Worm (Caenorhabditis elegans): ENCODE data around the gene F55G11.2.

ce11 chrIV:12962564-12962963 is 6.5 kb downstream of the F55G11.2 start, which contains the start of gene F55G11.8:
- TF ChIP-seq ztf-11 (tag; optimal IDR thresholded peaks at IDR 0.05) (no peak), jun-1 (tag; optimal IDR thresholded peaks at IDR 0.05) (no peak), dpl-1 (GFP tag; optimal IDR thresholded peaks at IDR 0.05) (no peak), nhr-77 (tag; optimal IDR thresholded peaks at IDR 0.05) (no peak), ceh-82 (tag; optimal IDR thresholded peaks at IDR 0.05) (no peak), zag-1 (tag; optimal IDR thresholded peaks at IDR 0.05) (no peak), nhr-11 (tag; optimal IDR thresholded peaks at IDR 0.05) (no peak), lin-13 (GFP tag; optimal IDR thresholded peaks at IDR 0.05) (no peak), swsn-7 (tag; optimal IDR thresholded peaks at IDR 0.05) (no peak), ces-1 (GFP tag; optimal IDR thresholded peaks at IDR 0.05) (no peak), sup-37 (GFP tag; optimal IDR thresholded peaks at IDR 0.05) (no peak), ceh-8 (GFP tag; optimal IDR thresholded peaks at IDR 0.05) (no peak), unc-62 (GFP tag; optimal IDR thresholded peaks at IDR 0.05) (no peak), elt-3 (tag; optimal IDR thresholded peaks at IDR 0.05) (no peak)

All from whole organism, L1 larva.